Comparison of ENCODE assay signal across 1 fruit fly cellular context in the genomic region with DNA sequence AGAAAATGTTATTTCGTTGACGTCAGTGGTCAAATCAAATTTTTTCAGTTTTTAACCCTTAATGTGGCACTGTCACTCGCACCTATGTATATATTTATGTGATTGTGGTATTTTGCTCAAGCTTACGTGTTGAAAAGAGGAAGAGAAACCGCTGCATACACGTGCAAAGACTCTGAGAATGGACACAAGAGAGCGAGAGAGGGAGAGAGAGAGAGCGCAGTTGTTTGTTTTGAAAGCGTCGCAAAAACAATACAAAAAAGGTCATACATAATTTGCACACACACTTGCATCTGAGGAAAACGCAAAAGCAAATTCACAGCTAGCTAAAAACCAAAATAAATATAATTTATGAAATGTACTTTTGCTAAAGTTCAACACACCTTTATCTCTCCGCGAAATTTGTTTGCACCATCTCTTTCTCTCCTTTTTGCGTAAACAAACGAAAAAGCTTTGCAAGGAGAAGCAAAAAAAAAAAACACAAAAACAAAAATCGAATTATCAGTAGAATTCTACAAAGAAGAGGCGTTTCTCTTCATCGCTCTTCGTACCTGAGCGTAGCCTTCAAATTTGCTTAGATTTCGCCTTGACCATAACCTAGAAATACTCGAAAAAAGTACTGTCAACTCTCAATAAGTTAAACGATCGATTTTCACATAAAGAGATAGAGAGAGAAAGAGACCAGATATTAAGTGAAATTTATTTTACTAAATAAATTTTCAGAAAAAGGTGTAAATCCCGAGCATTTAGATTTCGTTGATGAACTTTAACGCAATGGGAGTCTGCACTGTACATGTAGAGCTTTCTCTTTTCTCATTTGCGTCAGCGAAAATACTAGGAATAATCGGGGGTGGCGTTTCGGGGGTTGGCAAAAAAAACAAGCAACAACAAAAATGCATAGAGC.
A peak's percentile ranks its signal among the peaks of the same experiment; 100 is the strongest.
TF ChIP-seq lines count a peak whose summit lies in the region.

No protein-coding gene starts in this region.

TF ChIP-seq in whole organism, embryonic, 481 proteins besides CTCF, POLR2A, EP300 and RAD21 (continued from another document and continues in another):
- 0 out of 2 replicates have a peak, but pooled peaks have one; percentile 7 for TF ChIP-seq bowl (GFP tag; IDR thresholded peaks at IDR 0.05; lab: Robert Waterston, UW)
- 0 out of 2 replicates have a peak, but pooled peaks have one; percentile 29 for TF ChIP-seq CG32772 (GFP tag; IDR thresholded peaks at IDR 0.05; lab: Robert Waterston, UW)
- TF ChIP-seq CG1602 (GFP tag; optimal IDR thresholded peaks at IDR 0.05; lab: Kevin White, UChicago) = no peak
- peak; percentile 1 for TF ChIP-seq unpg (GFP tag; optimal IDR thresholded peaks at IDR 0.05; lab: Kevin White, UChicago)
- TF ChIP-seq Hr3 (GFP tag; optimal IDR thresholded peaks at IDR 0.05; lab: Kevin White, UChicago) = no peak
- TF ChIP-seq dmrt99B (tag; optimal IDR thresholded peaks at IDR 0.05; lab: Kevin White, UChicago) = peak; percentile 25
- peak; percentile 60 for TF ChIP-seq Ptx1 (GFP tag; IDR thresholded peaks at IDR 0.05; lab: Robert Waterston, UW)
- TF ChIP-seq caup (GFP tag; optimal IDR thresholded peaks at IDR 0.05; lab: Kevin White, UChicago; ENCODE audit: severe bottlenecking) = peak; percentile 6
- TF ChIP-seq CG10565 (GFP tag; optimal IDR thresholded peaks at IDR 0.05; lab: Kevin White, UChicago) = no peak
- TF ChIP-seq pros (GFP tag; optimal IDR thresholded peaks at IDR 0.05; lab: Kevin White, UChicago) = peak; percentile 11
- TF ChIP-seq Blimp-1 (GFP tag; optimal IDR thresholded peaks at IDR 0.05; lab: Kevin White, UChicago) = no peak
- peak; percentile 31 for TF ChIP-seq CG18619 (GFP tag; optimal IDR thresholded peaks at IDR 0.05; lab: Kevin White, UChicago)
- no peak for TF ChIP-seq HmgZ (tag; optimal IDR thresholded peaks at IDR 0.05; lab: Kevin White, UChicago)
- no peak for TF ChIP-seq CG6813 (GFP tag; optimal IDR thresholded peaks at IDR 0.05; lab: Kevin White, UChicago)
- TF ChIP-seq Max (GFP tag; optimal IDR thresholded peaks at IDR 0.05; lab: Kevin White, UChicago) = no peak
- no peak for TF ChIP-seq CG33213 (GFP tag; optimal IDR thresholded peaks at IDR 0.05; lab: Kevin White, UChicago)
- TF ChIP-seq vvl (GFP tag; IDR thresholded peaks at IDR 0.05; lab: Robert Waterston, UW) = peak; percentile 83
- no peak for TF ChIP-seq CG10274 (GFP tag; optimal IDR thresholded peaks at IDR 0.05; lab: Kevin White, UChicago)
- TF ChIP-seq pita (GFP tag; optimal IDR thresholded peaks at IDR 0.05; lab: Kevin White, UChicago) = no peak
- no peak for TF ChIP-seq CG12769 (tag; optimal IDR thresholded peaks at IDR 0.05; lab: Kevin White, UChicago)
- TF ChIP-seq CG17186 (GFP tag; optimal IDR thresholded peaks at IDR 0.05; lab: Kevin White, UChicago) = no peak
- peak; percentile 74 for TF ChIP-seq CG9215 (GFP tag; IDR thresholded peaks at IDR 0.05; lab: Robert Waterston, UW)
- no peak for TF ChIP-seq CG8290 (GFP tag; optimal IDR thresholded peaks at IDR 0.05; lab: Kevin White, UChicago)
- TF ChIP-seq CG8290 (tag; optimal IDR thresholded peaks at IDR 0.05; lab: Kevin White, UChicago) = no peak
- TF ChIP-seq Dad (GFP tag; optimal IDR thresholded peaks at IDR 0.05; lab: Kevin White, UChicago) = peak; percentile 3
- no peak for TF ChIP-seq CG17568 (GFP tag; optimal IDR thresholded peaks at IDR 0.05; lab: Kevin White, UChicago)
- TF ChIP-seq CG15601 (tag; optimal IDR thresholded peaks at IDR 0.05; lab: Kevin White, UChicago) = no peak
- TF ChIP-seq repo (GFP tag; optimal IDR thresholded peaks at IDR 0.05; lab: Kevin White, UChicago) = no peak
- peak; percentile 59 for TF ChIP-seq CG14441 (GFP tag; IDR thresholded peaks at IDR 0.05; lab: Robert Waterston, UW)
- TF ChIP-seq hb (GFP tag; IDR thresholded peaks at IDR 0.05; lab: Robert Waterston, UW; ENCODE audit: partially characterized antibody) = no peak
- no peak for TF ChIP-seq Camta (GFP tag; optimal IDR thresholded peaks at IDR 0.05; lab: Kevin White, UChicago)
- peak; percentile 31 for TF ChIP-seq CoRest (tag; optimal IDR thresholded peaks at IDR 0.05; lab: Kevin White, UChicago)
- TF ChIP-seq sc (optimal IDR thresholded peaks at IDR 0.05; lab: Kevin White, UChicago) = no peak
- no peak for TF ChIP-seq sc (GFP tag; optimal IDR thresholded peaks at IDR 0.05; lab: Kevin White, UChicago)
- TF ChIP-seq CG43689 (GFP tag; IDR thresholded peaks at IDR 0.05; lab: Robert Waterston, UW) = no peak
- TF ChIP-seq CG17912 (GFP tag; optimal IDR thresholded peaks at IDR 0.05; lab: Kevin White, UChicago) = no peak
- TF ChIP-seq bbx (GFP tag; IDR thresholded peaks at IDR 0.05; lab: Robert Waterston, UW; ENCODE audit: partially characterized antibody) = no peak
- peak; percentile 55 for TF ChIP-seq fu2 (GFP tag; optimal IDR thresholded peaks at IDR 0.05; lab: Kevin White, UChicago)
- no peak for TF ChIP-seq CG1024 (GFP tag; IDR thresholded peaks at IDR 0.05; lab: Robert Waterston, UW)
- peak; percentile 13; the same call in 1 of the 2 replicates for TF ChIP-seq CG11696 (GFP tag; IDR thresholded peaks at IDR 0.05; lab: Robert Waterston, UW)
- peak; percentile 21; the same call in 1 of the 2 replicates for TF ChIP-seq E2f1 (GFP tag; IDR thresholded peaks at IDR 0.05; lab: Robert Waterston, UW)
- TF ChIP-seq ewg (GFP tag; optimal IDR thresholded peaks at IDR 0.05; lab: Kevin White, UChicago) = no peak
- TF ChIP-seq CG13624 (GFP tag; optimal IDR thresholded peaks at IDR 0.05; lab: Kevin White, UChicago) = peak; percentile 59
- no peak for TF ChIP-seq gcm (GFP tag; optimal IDR thresholded peaks at IDR 0.05; lab: Kevin White, UChicago)
- TF ChIP-seq dati (GFP tag; IDR thresholded peaks at IDR 0.05; lab: Robert Waterston, UW) = no peak
- TF ChIP-seq CG1792 (GFP tag; optimal IDR thresholded peaks at IDR 0.05; lab: Kevin White, UChicago) = peak; percentile 12
- TF ChIP-seq br (optimal IDR thresholded peaks at IDR 0.05; lab: Kevin White, UChicago) = no peak
- no peak for TF ChIP-seq Scr (GFP tag; IDR thresholded peaks at IDR 0.05; lab: Robert Waterston, UW; ENCODE audit: partially characterized antibody)
- peak; percentile 66 for TF ChIP-seq bigmax (GFP tag; optimal IDR thresholded peaks at IDR 0.05; lab: Kevin White, UChicago)
- TF ChIP-seq B-H1 (GFP tag; IDR thresholded peaks at IDR 0.05; lab: Robert Waterston, UW) = peak; percentile 10; the same call in 1 of the 3 replicates
- TF ChIP-seq CG10959 (GFP tag; IDR thresholded peaks at IDR 0.05; lab: Robert Waterston, UW) = 0 out of 2 replicates have a peak, but pooled peaks have one; percentile 18
- peak; percentile 27 for TF ChIP-seq CG13296 (GFP tag; optimal IDR thresholded peaks at IDR 0.05; lab: Kevin White, UChicago)
- no peak for TF ChIP-seq wek (GFP tag; optimal IDR thresholded peaks at IDR 0.05; lab: Kevin White, UChicago)
- TF ChIP-seq fd96Cb (tag; optimal IDR thresholded peaks at IDR 0.05; lab: Kevin White, UChicago) = peak; percentile 2
- TF ChIP-seq CG9932 (GFP tag; IDR thresholded peaks at IDR 0.05; lab: Robert Waterston, UW) = peak; percentile 89
- peak; percentile 85 for TF ChIP-seq nom (GFP tag; optimal IDR thresholded peaks at IDR 0.05; lab: Kevin White, UChicago)
- no peak for TF ChIP-seq CG6765 (GFP tag; optimal IDR thresholded peaks at IDR 0.05; lab: Kevin White, UChicago)
- peak; percentile 29 for TF ChIP-seq CG17359 (tag; optimal IDR thresholded peaks at IDR 0.05; lab: Kevin White, UChicago)
- no peak for TF ChIP-seq CG1603 (tag; optimal IDR thresholded peaks at IDR 0.05; lab: Kevin White, UChicago)
- TF ChIP-seq h (optimal IDR thresholded peaks at IDR 0.05; lab: Kevin White, UChicago) = no peak
- TF ChIP-seq CG3995 (GFP tag; optimal IDR thresholded peaks at IDR 0.05; lab: Kevin White, UChicago) = no peak
- no peak for TF ChIP-seq CG15696 (tag; optimal IDR thresholded peaks at IDR 0.05; lab: Kevin White, UChicago)
- TF ChIP-seq CG1233 (GFP tag; optimal IDR thresholded peaks at IDR 0.05; lab: Kevin White, UChicago) = no peak
- TF ChIP-seq CG3726 (GFP tag; IDR thresholded peaks at IDR 0.05; lab: Robert Waterston, UW) = no peak
- TF ChIP-seq exex (tag; optimal IDR thresholded peaks at IDR 0.05; lab: Kevin White, UChicago) = no peak
- peak; percentile 84 for TF ChIP-seq grau (tag; optimal IDR thresholded peaks at IDR 0.05; lab: Kevin White, UChicago)
- peak; percentile 61 for TF ChIP-seq CG16779 (GFP tag; IDR thresholded peaks at IDR 0.05; lab: Robert Waterston, UW)
- peak; percentile 56 for TF ChIP-seq Meics (GFP tag; optimal IDR thresholded peaks at IDR 0.05; lab: Kevin White, UChicago)
- TF ChIP-seq Eip74EF (GFP tag; optimal IDR thresholded peaks at IDR 0.05; lab: Kevin White, UChicago) = no peak
- TF ChIP-seq Hsf (GFP tag; optimal IDR thresholded peaks at IDR 0.05; lab: Kevin White, UChicago) = peak; percentile 15
- TF ChIP-seq gce (GFP tag; IDR thresholded peaks at IDR 0.05; lab: Robert Waterston, UW) = peak; percentile 36; the same call in 1 of the 3 replicates
- TF ChIP-seq CG10366 (GFP tag; IDR thresholded peaks at IDR 0.05; lab: Robert Waterston, UW) = peak; percentile 40
- no peak for TF ChIP-seq maf-S (GFP tag; optimal IDR thresholded peaks at IDR 0.05; lab: Kevin White, UChicago)
- TF ChIP-seq CG7839 (tag; optimal IDR thresholded peaks at IDR 0.05; lab: Kevin White, UChicago) = peak; percentile 47
- TF ChIP-seq Sox100B (GFP tag; optimal IDR thresholded peaks at IDR 0.05; lab: Kevin White, UChicago) = no peak
- TF ChIP-seq Tbp (GFP tag; optimal IDR thresholded peaks at IDR 0.05; lab: Kevin White, UChicago) = no peak
- peak; percentile 46; the same call in 1 of the 3 replicates for TF ChIP-seq so (GFP tag; IDR thresholded peaks at IDR 0.05; lab: Robert Waterston, UW)
- no peak for TF ChIP-seq fd3F (GFP tag; optimal IDR thresholded peaks at IDR 0.05; lab: Kevin White, UChicago)
- TF ChIP-seq Abd-B (GFP tag; optimal IDR thresholded peaks at IDR 0.05; lab: Kevin White, UChicago) = no peak
- TF ChIP-seq kay (GFP tag; optimal IDR thresholded peaks at IDR 0.05; lab: Kevin White, UChicago) = no peak
- TF ChIP-seq nau (GFP tag; optimal IDR thresholded peaks at IDR 0.05; lab: Kevin White, UChicago) = no peak
- peak; percentile 8 to 50 for TF ChIP-seq Pdp1 (GFP tag; optimal IDR thresholded peaks at IDR 0.05; lab: Kevin White, UChicago)
- TF ChIP-seq NfI (GFP tag; optimal IDR thresholded peaks at IDR 0.05; lab: Kevin White, UChicago) = peak; percentile 0
- TF ChIP-seq PHDP (tag; optimal IDR thresholded peaks at IDR 0.05; lab: Kevin White, UChicago) = peak; percentile 19
- no peak for TF ChIP-seq CG2875 (GFP tag; optimal IDR thresholded peaks at IDR 0.05; lab: Kevin White, UChicago)
- TF ChIP-seq sens-2 (GFP tag; IDR thresholded peaks at IDR 0.05; lab: Robert Waterston, UW) = no peak
- no peak; the same call in 1 of the 2 replicates for TF ChIP-seq H2.0 (GFP tag; IDR thresholded peaks at IDR 0.05; lab: Robert Waterston, UW)
- TF ChIP-seq ftz-f1 (GFP tag; optimal IDR thresholded peaks at IDR 0.05; lab: Kevin White, UChicago) = peak; percentile 86
- TF ChIP-seq luna (GFP tag; optimal IDR thresholded peaks at IDR 0.05; lab: Kevin White, UChicago) = no peak
- peak; percentile 28 for TF ChIP-seq CG16815 (GFP tag; optimal IDR thresholded peaks at IDR 0.05; lab: Kevin White, UChicago)
- TF ChIP-seq HLH4C (GFP tag; IDR thresholded peaks at IDR 0.05; lab: Robert Waterston, UW; ENCODE audit: partially characterized antibody) = no peak
- peak; percentile 50 for TF ChIP-seq HLH54F (GFP tag; optimal IDR thresholded peaks at IDR 0.05; lab: Kevin White, UChicago)
- TF ChIP-seq Dek (tag; optimal IDR thresholded peaks at IDR 0.05; lab: Kevin White, UChicago) = peak; percentile 59
- TF ChIP-seq gt (GFP tag; IDR thresholded peaks at IDR 0.05; lab: Robert Waterston, UW) = no peak
- peak; percentile 76 for TF ChIP-seq CG7786 (GFP tag; optimal IDR thresholded peaks at IDR 0.05; lab: Kevin White, UChicago)
- peak; percentile 3 for TF ChIP-seq CG16863 (GFP tag; optimal IDR thresholded peaks at IDR 0.05; lab: Kevin White, UChicago)
- peak; percentile 43 for TF ChIP-seq CG13775 (GFP tag; optimal IDR thresholded peaks at IDR 0.05; lab: Kevin White, UChicago)
- peak; percentile 57 for TF ChIP-seq CG4730 (GFP tag; IDR thresholded peaks at IDR 0.05; lab: Robert Waterston, UW)
- peak; percentile 27 for TF ChIP-seq bcd (GFP tag; optimal IDR thresholded peaks at IDR 0.05; lab: Kevin White, UChicago)
- TF ChIP-seq wor (GFP tag; IDR thresholded peaks at IDR 0.05; lab: Robert Waterston, UW) = no peak
- TF ChIP-seq hth (optimal IDR thresholded peaks at IDR 0.05; lab: Kevin White, UChicago) = no peak
- no peak for TF ChIP-seq CG8478 (optimal IDR thresholded peaks at IDR 0.05; lab: Kevin White, UChicago)
- TF ChIP-seq CG4424 (GFP tag; optimal IDR thresholded peaks at IDR 0.05; lab: Kevin White, UChicago) = no peak
- TF ChIP-seq CG3065 (GFP tag; optimal IDR thresholded peaks at IDR 0.05; lab: Kevin White, UChicago) = no peak
- peak; percentile 78 for TF ChIP-seq Rfx (GFP tag; IDR thresholded peaks at IDR 0.05; lab: Robert Waterston, UW)
- TF ChIP-seq Stat92E (GFP tag; optimal IDR thresholded peaks at IDR 0.05; lab: Kevin White, UChicago) = no peak
- TF ChIP-seq cad (GFP tag; optimal IDR thresholded peaks at IDR 0.05; lab: Kevin White, UChicago) = no peak
- TF ChIP-seq bab2 (GFP tag; optimal IDR thresholded peaks at IDR 0.05; lab: Kevin White, UChicago) = peak; percentile 52
- no peak for TF ChIP-seq CG2712 (tag; optimal IDR thresholded peaks at IDR 0.05; lab: Kevin White, UChicago)
- TF ChIP-seq vfl (GFP tag; optimal IDR thresholded peaks at IDR 0.05; lab: Kevin White, UChicago) = peak; percentile 30
- peak; percentile 47 for TF ChIP-seq CG9817 (tag; optimal IDR thresholded peaks at IDR 0.05; lab: Kevin White, UChicago)
- no peak for TF ChIP-seq onecut (GFP tag; IDR thresholded peaks at IDR 0.05; lab: Robert Waterston, UW)
- TF ChIP-seq CG9876 (GFP tag; optimal IDR thresholded peaks at IDR 0.05; lab: Kevin White, UChicago) = no peak
- TF ChIP-seq gsb-n (tag; optimal IDR thresholded peaks at IDR 0.05; lab: Kevin White, UChicago) = no peak
- no peak for TF ChIP-seq slou (GFP tag; optimal IDR thresholded peaks at IDR 0.05; lab: Kevin White, UChicago)
- no peak for TF ChIP-seq CG10209 (GFP tag; optimal IDR thresholded peaks at IDR 0.05; lab: Kevin White, UChicago)
- TF ChIP-seq danr (GFP tag; IDR thresholded peaks at IDR 0.05; lab: Robert Waterston, UW) = no peak
- peak in 1 of 2 experiments; percentile 47 for TF ChIP-seq dpn (GFP tag; optimal IDR thresholded peaks at IDR 0.05; lab: Kevin White, UChicago)
- TF ChIP-seq CG16813 (GFP tag; IDR thresholded peaks at IDR 0.05; lab: Robert Waterston, UW; ENCODE audit: partially characterized antibody) = no peak
- no peak for TF ChIP-seq tna (GFP tag; IDR thresholded peaks at IDR 0.05; lab: Robert Waterston, UW; ENCODE audit: partially characterized antibody)
- TF ChIP-seq crol (GFP tag; IDR thresholded peaks at IDR 0.05; lab: Robert Waterston, UW) = no peak
- TF ChIP-seq pnt (GFP tag; optimal IDR thresholded peaks at IDR 0.05; lab: Kevin White, UChicago) = no peak
- TF ChIP-seq lilli (GFP tag; optimal IDR thresholded peaks at IDR 0.05; lab: Kevin White, UChicago) = peak; percentile 75
